Worm (Caenorhabditis elegans) whole organism, young adult: ENCODE results near the gene T04F8.2.
A peak's percentile ranks its signal among the peaks of the same experiment; 100 is the strongest.

Experiments
- B0035.1 ChIP-seq: sonication (generic microtip); optimal IDR thresholded peaks from 2 replicates; lab custom pipeline; 2016; ENCODE audit warnings: missing genetic modification characterization, mild to moderate bottlenecking, missing compliant biosample characterization, missing genotype, missing genetic modification reagents
- B0261.1 ChIP-seq: sonication (generic microtip); optimal IDR thresholded peaks from 2 replicates; lab custom pipeline; 2016; ENCODE audit warnings: mild to moderate bottlenecking, missing genetic modification characterization, moderate library complexity, missing compliant biosample characterization
- F22D6.2 ChIP-seq: sonication (generic microtip); optimal IDR thresholded peaks from 2 replicates; lab custom pipeline; 2016; ENCODE audit warnings: mild to moderate bottlenecking, missing genetic modification characterization, missing compliant biosample characterization
- F23B12.7 ChIP-seq: sonication (generic microtip); optimal IDR thresholded peaks from 2 replicates; lab custom pipeline; 2017; ENCODE audit warnings: missing genetic modification characterization, mild to moderate bottlenecking, missing compliant biosample characterization, antibody characterized with exemption, moderate library complexity; ENCODE audit not compliant: insufficient read depth
- F57A8.1 ChIP-seq: fragments of 200-800 bp; sonication (Bioruptor generic); optimal IDR thresholded peaks from 2 replicates; lab custom pipeline; 2018; ENCODE audit warnings: mild to moderate bottlenecking, missing genetic modification characterization, moderate library complexity, missing compliant biosample characterization
- attf-3 ChIP-seq: fragments of 200-800 bp; sonication (Bioruptor generic); conservative IDR thresholded peaks from 2 replicates; pipeline ENCODE4 v1.3.6; 2022; ENCODE audit warnings: missing genetic modification reagents, missing genetic modification characterization, missing compliant biosample characterization
- bed-1 ChIP-seq: fragments of 200-800 bp; sonication (Bioruptor generic); IDR thresholded peaks from 2 replicates; pipeline ENCODE4 v1.3.6; 2022; ENCODE audit warnings: missing genetic modification reagents, missing genetic modification characterization, missing compliant biosample characterization
- cebp-2 ChIP-seq: fragments of 200-800 bp; sonication (Bioruptor generic); IDR thresholded peaks from 2 replicates; pipeline ENCODE4 v1.3.6; 2022; ENCODE audit warnings: missing genetic modification characterization, missing compliant biosample characterization
- ceh-91 ChIP-seq: fragments of 200-800 bp; sonication (Bioruptor generic); IDR thresholded peaks from 2 replicates; pipeline ENCODE4 v1.3.6; 2022; ENCODE audit warnings: missing genetic modification reagents, missing genetic modification characterization, missing compliant biosample characterization
- dox-1 ChIP-seq: fragments of 200-800 bp; sonication (Bioruptor generic); IDR thresholded peaks from 2 replicates; pipeline ENCODE4 v1.3.6; 2022; ENCODE audit warnings: missing genetic modification reagents, missing genetic modification characterization, missing compliant biosample characterization
- hlh-26 ChIP-seq: fragments of 200-800 bp; sonication (Bioruptor generic); conservative IDR thresholded peaks from 2 replicates; pipeline ENCODE4 v1.3.6; 2022; ENCODE audit warnings: missing genetic modification reagents, missing genetic modification characterization, missing compliant biosample characterization
- hmg-1.2 ChIP-seq: fragments of 200-800 bp; sonication (Bioruptor generic); IDR thresholded peaks from 2 replicates; pipeline ENCODE4 v1.3.6; 2022; ENCODE audit warnings: missing genetic modification reagents, missing genetic modification characterization, missing compliant biosample characterization
- hsf-1 ChIP-seq: fragments of 200-800 bp; sonication (Bioruptor generic); IDR thresholded peaks from 2 replicates; pipeline ENCODE4 v1.3.6; 2022; ENCODE audit warnings: missing genetic modification reagents, missing genetic modification characterization, missing compliant biosample characterization
- let-526 ChIP-seq: fragments of 200-800 bp; sonication (Bioruptor generic); IDR thresholded peaks from 2 replicates; pipeline ENCODE4 v1.3.6; 2022; ENCODE audit warnings: missing genetic modification reagents, missing genetic modification characterization, missing compliant biosample characterization
- let-607 ChIP-seq, 2 experiments: fragments of 200-800 bp in 1 of 2; sonication (Bioruptor generic) in 1 of 2; sonication (generic microtip) in 1 of 2; optimal IDR thresholded peaks; 2 replicates each; lab custom pipeline; 2016 to 2018; ENCODE audit warnings: mild to moderate bottlenecking in 2 of 2, missing compliant biosample characterization in 2 of 2, missing genetic modification characterization in 2 of 2, moderate library complexity in 2 of 2, missing genotype in 1 of 2
- lin-26 ChIP-seq: fragments of 200-800 bp; sonication (Bioruptor generic); IDR thresholded peaks from 2 replicates; pipeline ENCODE4 v1.3.6; 2022; ENCODE audit warnings: missing genetic modification reagents, missing genetic modification characterization, missing compliant biosample characterization
- lin-35 ChIP-seq, 3 experiments: fragments of 150-350 bp in 2 of 3; sonication (generic microtip) in 1 of 3; optimal IDR thresholded peaks; 2 replicates each; lab custom pipeline; 2014 to 2018; ENCODE audit warnings: missing biosample characterization in 3 of 3, missing genetic modification characterization in 3 of 3, missing genetic modification reagents in 3 of 3
- lsl-1 ChIP-seq: fragments of 200-800 bp; sonication (Bioruptor generic); optimal IDR thresholded peaks from 2 replicates; lab custom pipeline; 2018; ENCODE audit warnings: mild to moderate bottlenecking, missing genetic modification characterization, moderate library complexity, missing compliant biosample characterization
- madf-6 ChIP-seq: fragments of 200-800 bp; sonication (Bioruptor generic); IDR thresholded peaks from 2 replicates; pipeline ENCODE4 v1.3.6; 2022; ENCODE audit warnings: missing genetic modification reagents, missing genetic modification characterization, missing compliant biosample characterization
- madf-8 ChIP-seq: fragments of 200-800 bp; sonication (Bioruptor generic); conservative IDR thresholded peaks from 2 replicates; pipeline ENCODE4 v1.3.6; 2022; ENCODE audit warnings: missing genetic modification reagents, missing genetic modification characterization, missing compliant biosample characterization
- mxl-1 ChIP-seq: sonication (generic microtip); optimal IDR thresholded peaks from 2 replicates; lab custom pipeline; 2016; ENCODE audit warnings: missing genetic modification characterization, missing compliant biosample characterization
- nfyb-1 ChIP-seq: fragments of 200-800 bp; sonication (Bioruptor generic); IDR thresholded peaks from 2 replicates; pipeline ENCODE4 v1.3.6; 2022; ENCODE audit warnings: missing genetic modification reagents, missing genetic modification characterization, missing compliant biosample characterization
- snpc-3.4 ChIP-seq: sonication (generic microtip); optimal IDR thresholded peaks from 2 replicates; lab custom pipeline; 2017; ENCODE audit warnings: missing genetic modification characterization, mild to moderate bottlenecking, missing compliant biosample characterization, antibody characterized with exemption, moderate library complexity, missing genotype, missing genetic modification reagents
- snpc-4 ChIP-seq, 5 experiments: fragments of 150-350 bp in 1 of 5; sonication (generic microtip) in 4 of 5; optimal IDR thresholded peaks; 2 replicates each; lab custom pipeline; 2014 to 2018; ENCODE audit warnings: missing genetic modification characterization in 5 of 5, missing biosample characterization in 3 of 5, antibody characterized with exemption in 2 of 5, mild to moderate bottlenecking in 2 of 5, missing compliant biosample characterization in 2 of 5, missing genotype in 2 of 5, moderate library complexity in 2 of 5, missing genetic modification reagents in 1 of 5
- unc-130 ChIP-seq: sonication (generic microtip); optimal IDR thresholded peaks from 2 replicates; lab custom pipeline; 2016; ENCODE audit warnings: missing genetic modification reagents, missing genetic modification characterization, missing compliant biosample characterization
- zim-3 ChIP-seq: sonication (generic microtip); optimal IDR thresholded peaks from 2 replicates; lab custom pipeline; 2017; ENCODE audit warnings: mild to moderate bottlenecking, missing genetic modification characterization, moderate library complexity, missing compliant biosample characterization
- ztf-22 ChIP-seq: fragments of 200-800 bp; sonication (Bioruptor generic); optimal IDR thresholded peaks from 2 replicates; lab custom pipeline; 2018; ENCODE audit warnings: mild to moderate bottlenecking, missing genetic modification characterization, moderate library complexity, missing compliant biosample characterization
- ztf-25 ChIP-seq: fragments of 200-800 bp; sonication (Bioruptor generic); IDR thresholded peaks from 2 replicates; pipeline ENCODE4 v1.3.6; 2022; ENCODE audit warnings: missing genetic modification reagents, missing genetic modification characterization, missing compliant biosample characterization
- ztf-6 ChIP-seq: fragments of 200-800 bp; sonication (Bioruptor generic); IDR thresholded peaks from 2 replicates; pipeline ENCODE4 v1.3.6; 2022; ENCODE audit warnings: missing genetic modification reagents, missing genetic modification characterization, missing compliant biosample characterization

The T04F8.2 gene

ce11 chrX:11673063-11673759, 16.8 kb upstream of the T04F8.2 start:
- TF ChIP-seq F57A8.1 (GFP tag; lab: Kevin White, UChicago) (no peak), unc-130 (GFP tag; lab: Kevin White, UChicago) (no peak), F22D6.2 (tag; lab: Kevin White, UChicago) (no peak), F23B12.7 (tag; lab: Kevin White, UChicago) (no peak), ztf-22 (GFP tag; lab: Kevin White, UChicago) (no peak), let-607 (tag; optimal IDR thresholded peaks at IDR 0.05; lab: Kevin White, UChicago) (no peak), attf-3 (GFP tag; lab: Robert Waterston, UW) (no peak), mxl-1 (tag; lab: Kevin White, UChicago) (no peak), B0035.1 (tag; lab: Kevin White, UChicago) (no peak), hlh-26 (GFP tag; lab: Robert Waterston, UW) (no peak), lsl-1 (GFP tag; lab: Kevin White, UChicago) (no peak), ztf-6 (GFP tag; lab: Robert Waterston, UW) (no peak), madf-8 (GFP tag; lab: Robert Waterston, UW) (no peak), bed-1 (GFP tag; lab: Robert Waterston, UW) (no peak), let-526 (GFP tag; lab: Robert Waterston, UW) (no peak), snpc-4 (GFP tag; optimal IDR thresholded peaks at IDR 0.05; lab: Kevin White, UChicago) (no peak), snpc-4 (tag; optimal IDR thresholded peaks at IDR 0.05; lab: Kevin White, UChicago) (no peak)

- no peak for TF ChIP-seq lin-35 (GFP tag; optimal IDR thresholded peaks at IDR 0.05; lab: Kevin White, UChicago)
- 0 out of 2 replicates have a peak, but pooled peaks have one; percentile 49 for TF ChIP-seq nfyb-1
- peak; percentile 73; the same call in 1 of the 2 replicates for TF ChIP-seq hmg-1.2 (GFP tag; lab: Robert Waterston, UW)
- no peak for TF ChIP-seq dox-1
- TF ChIP-seq, all 124 proteins: peak for 2
Measured at ce11 chrX:11666545-11667177, 10.3 kb upstream of the T04F8.2 start, which contains the start of gene noca-2. noca-2 (plus strand) TSS chrX:11667127.

- TF ChIP-seq ceh-91 (GFP tag; lab: Robert Waterston, UW): no peak
- TF ChIP-seq B0261.1: no peak
- TF ChIP-seq snpc-3.4: no peak
- no peak for TF ChIP-seq attf-3 (GFP tag; lab: Robert Waterston, UW)
- TF ChIP-seq ztf-25 (GFP tag; lab: Robert Waterston, UW): no peak
- no peak for TF ChIP-seq zim-3 (tag; lab: Kevin White, UChicago)
Measured at ce11 chrX:11665522-11666017, 9.2 kb upstream of the T04F8.2 start.

ce11 chrX:11664184-11664583, 7.8 kb upstream of the T04F8.2 start:
- TF ChIP-seq lin-26 (GFP tag; lab: Robert Waterston, UW) (no peak), let-526 (GFP tag; lab: Robert Waterston, UW) (no peak), hsf-1 (GFP tag; lab: Robert Waterston, UW) (no peak), cebp-2 (GFP tag; lab: Robert Waterston, UW) (no peak), madf-6 (no peak)
